Worm (Caenorhabditis elegans) whole organism, L3 larva: Measurements from ENCODE around the gene Y37D8A.26.

Experiments used
- ama-1 ChIP-seq: fragments of 150-350 bp; optimal IDR thresholded peaks from 2 replicates; lab custom pipeline; 2018
- eor-1 ChIP-seq, 2 experiments: fragments of 150-350 bp; optimal IDR thresholded peaks; 2 replicates each; lab custom pipeline; 2014 to 2018; ENCODE audit warnings: missing biosample characterization in 2 of 2, missing genetic modification characterization in 2 of 2
- lsy-12 ChIP-seq: sonication (generic microtip); optimal IDR thresholded peaks from 2 replicates; lab custom pipeline; 2016; ENCODE audit warnings: mild to moderate bottlenecking, missing genetic modification characterization, missing compliant biosample characterization
- mdl-1 ChIP-seq: fragments of 150-350 bp; optimal IDR thresholded peaks from 2 replicates; lab custom pipeline; 2014; ENCODE audit warnings: missing biosample characterization, missing genetic modification characterization
- nhr-11 ChIP-seq: fragments of 150-350 bp; optimal IDR thresholded peaks from 2 replicates; lab custom pipeline; 2014; ENCODE audit warnings: missing biosample characterization, missing genetic modification characterization
- nhr-237 ChIP-seq: fragments of 150-350 bp; optimal IDR thresholded peaks from 2 replicates; lab custom pipeline; 2014; ENCODE audit warnings: missing biosample characterization, missing genetic modification characterization
- nhr-76 ChIP-seq: fragments of 150-350 bp; sonication (generic microtip); optimal IDR thresholded peaks from 5 replicates; lab custom pipeline; 2014; ENCODE audit warnings: missing biosample characterization, missing genetic modification characterization
- nhr-77 ChIP-seq: fragments of 150-350 bp; optimal IDR thresholded peaks from 2 replicates; lab custom pipeline; 2014; ENCODE audit warnings: missing biosample characterization, missing genetic modification characterization
- pqm-1 ChIP-seq: fragments of 150-350 bp; optimal IDR thresholded peaks from 2 replicates; lab custom pipeline; 2017; ENCODE audit warnings: missing biosample characterization, missing genetic modification characterization, inconsistent platforms
- skn-1 ChIP-seq: fragments of 150-350 bp; optimal IDR thresholded peaks from 2 replicates; lab custom pipeline; 2014; ENCODE audit warnings: missing biosample characterization, missing genetic modification characterization
- ztf-11 ChIP-seq: fragments of 150-350 bp; optimal IDR thresholded peaks from 2 replicates; lab custom pipeline; 2014; ENCODE audit warnings: missing biosample characterization, missing genetic modification characterization
- ztf-4 ChIP-seq: fragments of 150-350 bp; optimal IDR thresholded peaks from 2 replicates; lab custom pipeline; 2014; ENCODE audit warnings: missing biosample characterization, missing genetic modification characterization

DNA sequence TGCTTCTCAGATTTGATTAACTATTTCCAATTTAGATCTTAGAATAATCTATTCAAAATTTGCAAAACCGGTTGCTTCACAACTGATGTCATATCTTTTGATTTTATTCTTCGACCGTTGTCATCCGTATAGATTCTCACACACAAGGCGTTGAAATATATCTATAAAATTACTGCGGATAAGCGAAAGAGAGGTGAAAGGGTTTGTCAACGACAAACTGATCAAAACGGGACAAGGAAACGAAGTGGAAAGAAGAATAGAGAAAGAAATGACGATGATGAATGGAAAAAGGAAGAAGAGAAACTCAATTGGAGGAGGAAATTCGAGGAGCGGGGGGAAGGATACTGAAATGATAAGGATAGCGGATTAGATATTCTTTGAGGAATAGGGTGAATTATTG is 5.5 kb downstream of the Y37D8A.26 start:
- TF ChIP-seq pqm-1 (tag; lab: Kevin White, UChicago) (no peak), nhr-11 (tag; lab: Kevin White, UChicago) (no peak), ama-1 (lab: Kevin White, UChicago) (no peak), skn-1 (no peak), ztf-11 (tag; lab: Kevin White, UChicago) (no peak), mdl-1 (tag; lab: Kevin White, UChicago) (no peak), nhr-237 (tag; lab: Kevin White, UChicago) (no peak), ztf-4 (no peak), eor-1 (tag; optimal IDR thresholded peaks at IDR 0.05; lab: Kevin White, UChicago) (no peak), lsy-12 (tag; lab: Kevin White, UChicago) (no peak), nhr-76 (no peak), nhr-77 (tag; lab: Kevin White, UChicago) (no peak)
